Worm (Caenorhabditis elegans) whole organism, early embryonic: ENCODE data around the gene nhr-182.

Source experiments
- F13C5.2 ChIP-seq: sonication (generic microtip); optimal IDR thresholded peaks from 2 replicates; lab custom pipeline; 2017; ENCODE audit warnings: mild to moderate bottlenecking, missing genetic modification characterization, inconsistent platforms, missing compliant biosample characterization
- ama-1 ChIP-seq: fragments of 150-350 bp; optimal IDR thresholded peaks from 2 replicates; lab custom pipeline; 2014
- flt-1 ChIP-seq: fragments of 200-800 bp; sonication (Bioruptor generic); IDR thresholded peaks from 2 replicates; pipeline ENCODE4 v1.3.6; 2022; ENCODE audit warnings: missing genetic modification characterization, missing compliant biosample characterization
- hnd-1 ChIP-seq: sonication (generic microtip); optimal IDR thresholded peaks from 2 replicates; lab custom pipeline; 2016; ENCODE audit warnings: missing genetic modification characterization, missing compliant biosample characterization
- sea-1 ChIP-seq: fragments of 200-800 bp; sonication (Bioruptor generic); conservative IDR thresholded peaks from 2 replicates; pipeline ENCODE4 v1.3.6; 2022; ENCODE audit warnings: missing genetic modification characterization, missing compliant biosample characterization

DNA sequence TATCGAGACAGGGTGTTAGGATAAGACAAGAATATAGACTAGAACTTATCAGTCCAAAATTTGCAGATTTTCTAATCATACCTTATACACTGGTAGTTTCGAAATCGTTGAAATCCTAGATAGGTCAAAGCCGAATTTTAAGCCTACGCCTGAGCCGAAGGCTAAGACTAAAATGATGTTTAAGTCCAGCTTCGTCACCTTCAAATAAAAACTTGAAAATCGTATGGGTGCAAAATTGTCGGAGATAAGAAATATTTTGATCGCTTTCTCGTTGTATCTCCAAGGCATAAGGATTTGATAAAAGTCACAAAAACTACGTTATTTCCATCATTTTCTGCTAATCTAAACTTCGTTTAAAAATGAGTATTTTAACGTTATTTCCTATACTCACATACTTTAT is 933 bp upstream of the nhr-182 start, which contains the start of gene F41B5.12:
- TF ChIP-seq ama-1 (lab: Kevin White, UChicago), result no peak
- no peak for TF ChIP-seq sea-1
- no peak for TF ChIP-seq flt-1
- TF ChIP-seq hnd-1 (tag; lab: Kevin White, UChicago), result no peak
- no peak for TF ChIP-seq F13C5.2 (tag; lab: Kevin White, UChicago)
